Worm (Caenorhabditis elegans) whole organism, L2 larva: ENCODE results near the gene K06H6.2.

Experiments used
- ZK546.5 ChIP-seq: sonication (generic microtip); optimal IDR thresholded peaks from 2 replicates; lab custom pipeline; 2017; ENCODE audit warnings: missing biosample characterization, missing genetic modification characterization
- ama-1 ChIP-seq: fragments of 150-350 bp; optimal IDR thresholded peaks from 2 replicates; lab custom pipeline; 2018; ENCODE audit warnings: inconsistent platforms
- egl-27 ChIP-seq: sonication (generic microtip); optimal IDR thresholded peaks from 3 replicates; lab custom pipeline; 2017; ENCODE audit warnings: missing biosample characterization, missing genetic modification reagents, missing genetic modification characterization
- fos-1 ChIP-seq: fragments of 150-350 bp; optimal IDR thresholded peaks from 2 replicates; lab custom pipeline; 2014; ENCODE audit warnings: missing biosample characterization, missing genetic modification characterization
- lin-11 ChIP-seq: fragments of 150-350 bp; sonication (generic microtip); optimal IDR thresholded peaks from 2 replicates; lab custom pipeline; 2014; ENCODE audit warnings: missing biosample characterization, missing genetic modification characterization, inconsistent platforms, mixed read lengths
- lin-39 ChIP-seq: fragments of 150-350 bp; optimal IDR thresholded peaks from 2 replicates; lab custom pipeline; 2014; ENCODE audit warnings: missing biosample characterization, missing genetic modification reagents, missing genetic modification characterization
- nhr-12 ChIP-seq: fragments of 150-350 bp; optimal IDR thresholded peaks from 2 replicates; lab custom pipeline; 2014; ENCODE audit warnings: missing biosample characterization, missing genetic modification characterization
- nhr-237 ChIP-seq: fragments of 150-350 bp; optimal IDR thresholded peaks from 2 replicates; lab custom pipeline; 2014; ENCODE audit warnings: missing biosample characterization, missing genetic modification characterization
- snpc-4 ChIP-seq: fragments of 150-350 bp; optimal IDR thresholded peaks from 2 replicates; lab custom pipeline; 2014; ENCODE audit warnings: missing biosample characterization, missing genetic modification characterization
- unc-39 ChIP-seq: fragments of 150-350 bp; optimal IDR thresholded peaks from 2 replicates; lab custom pipeline; 2014; ENCODE audit warnings: missing biosample characterization, missing genetic modification characterization
- unc-55 ChIP-seq: fragments of 150-350 bp; sonication (generic microtip); optimal IDR thresholded peaks from 3 replicates; lab custom pipeline; 2014; ENCODE audit warnings: missing biosample characterization, missing genetic modification reagents, missing genetic modification characterization
- unc-62 ChIP-seq: fragments of 150-350 bp; optimal IDR thresholded peaks from 2 replicates; lab custom pipeline; 2014; ENCODE audit warnings: missing biosample characterization, missing genetic modification reagents, missing genetic modification characterization
- ztf-11 ChIP-seq: sonication (generic microtip); optimal IDR thresholded peaks from 2 replicates; lab custom pipeline; 2017; ENCODE audit warnings: missing biosample characterization, missing genetic modification characterization

DNA sequence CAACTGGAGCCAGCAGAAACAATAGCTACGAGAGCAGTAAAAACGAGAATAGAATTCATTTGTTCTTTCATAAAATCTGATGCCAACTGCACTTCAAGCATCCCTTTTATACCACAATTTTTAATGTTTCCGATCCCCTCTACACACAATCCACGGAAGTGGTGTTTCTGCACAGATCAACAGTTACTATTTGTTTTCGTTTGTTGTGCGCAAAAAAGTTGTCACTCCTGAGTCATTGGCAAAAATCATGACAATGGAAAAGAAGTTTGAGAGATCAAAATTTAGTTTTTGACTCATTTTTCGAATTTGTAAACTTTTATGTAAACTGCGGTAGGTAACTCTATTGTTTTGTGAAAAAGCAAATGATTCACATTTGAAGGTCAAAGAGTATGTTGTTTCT, 18.5 kb downstream of the K06H6.2 start, which contains the start of gene srlf-37:
- TF ChIP-seq unc-39 (tag; lab: Kevin White, UChicago) (no peak), ztf-11 (no peak), fos-1 (tag; lab: Kevin White, UChicago) (no peak), nhr-237 (tag; lab: Kevin White, UChicago) (no peak), unc-55 (no peak), unc-62 (GFP tag; lab: Kevin White, UChicago) (no peak), egl-27 (tag; lab: Kevin White, UChicago) (no peak), snpc-4 (tag; lab: Kevin White, UChicago) (no peak), ama-1 (no peak), nhr-12 (tag; lab: Kevin White, UChicago) (no peak), lin-11 (tag; lab: Kevin White, UChicago) (no peak), ZK546.5 (tag; lab: Kevin White, UChicago) (no peak), lin-39 (tag; lab: Kevin White, UChicago) (no peak)
